Fruit fly (Drosophila melanogaster) whole organism, embryonic: ENCODE data around the gene CG13252.

ENCODE experiments used
- CG10462 ChIP-seq: fragments of 200-800 bp; sonication (Bioruptor generic); optimal IDR thresholded peaks from 2 replicates; lab custom pipeline; 2016; ENCODE audit warnings: missing biosample characterization, missing genetic modification characterization
- CG12659 ChIP-seq: fragments of 200-800 bp; sonication (Bioruptor generic); optimal IDR thresholded peaks from 3 replicates; lab custom pipeline; 2017; ENCODE audit warnings: mild to moderate bottlenecking, missing biosample characterization, missing genetic modification reagents, missing genetic modification characterization
- CG13296 ChIP-seq: fragments of 200-800 bp; sonication (Bioruptor generic); optimal IDR thresholded peaks from 3 replicates; lab custom pipeline; 2018; ENCODE audit warnings: missing biosample characterization, mild to moderate bottlenecking, missing genetic modification characterization
- CG13624 ChIP-seq: fragments of 200-800 bp; sonication (Bioruptor generic); optimal IDR thresholded peaks from 2 replicates; lab custom pipeline; 2016; ENCODE audit warnings: missing biosample characterization, missing genetic modification characterization
- CG14667 ChIP-seq: fragments of 200-800 bp; sonication (Bioruptor generic); IDR thresholded peaks from 2 replicates; pipeline ENCODE4 v1.3.6; 2022; ENCODE audit warnings: missing biosample characterization, missing genetic modification characterization
- CG15514 ChIP-seq: fragments of 200-800 bp; sonication (Bioruptor generic); optimal IDR thresholded peaks from 3 replicates; lab custom pipeline; 2017; ENCODE audit warnings: missing biosample characterization, missing genetic modification characterization, mild to moderate bottlenecking, moderate library complexity, missing genetic modification reagents
- CG18262 ChIP-seq: fragments of 200-800 bp; optimal IDR thresholded peaks from 3 replicates; lab custom pipeline; 2019; ENCODE audit warnings: missing biosample characterization, mild to moderate bottlenecking, missing genetic modification characterization, moderate library complexity
- CG34376 ChIP-seq: fragments of 200-800 bp; sonication (Bioruptor generic); optimal IDR thresholded peaks from 2 replicates; lab custom pipeline; 2018; ENCODE audit warnings: missing biosample characterization, mild to moderate bottlenecking, missing genetic modification characterization
- CG34422 ChIP-seq: fragments of 200-800 bp; sonication (Bioruptor generic); IDR thresholded peaks from 3 replicates; pipeline ENCODE4 v1.3.6; 2022; ENCODE audit warnings: missing biosample characterization, missing genetic modification characterization
- CG4328 ChIP-seq: fragments of 200-800 bp; sonication (Bioruptor generic); optimal IDR thresholded peaks from 3 replicates; lab custom pipeline; 2017; ENCODE audit warnings: missing biosample characterization, missing genetic modification reagents, missing genetic modification characterization
- CG5953 ChIP-seq: fragments of 200-800 bp; sonication (Bioruptor generic); IDR thresholded peaks from 2 replicates; pipeline ENCODE4 v1.3.6; 2022; ENCODE audit warnings: missing biosample characterization, missing genetic modification characterization
- CG6813 ChIP-seq: fragments of 200-800 bp; sonication (Bioruptor generic); optimal IDR thresholded peaks from 2 replicates; lab custom pipeline; 2017; ENCODE audit warnings: missing biosample characterization, missing genetic modification characterization, mild to moderate bottlenecking, moderate library complexity, missing genetic modification reagents
- CG7271 ChIP-seq: fragments of 200-800 bp; sonication (Bioruptor generic); optimal IDR thresholded peaks from 2 replicates; lab custom pipeline; 2018; ENCODE audit warnings: missing biosample characterization, mild to moderate bottlenecking, missing genetic modification characterization, moderate library complexity
- CG7372 ChIP-seq: fragments of 200-800 bp; sonication (Bioruptor generic); IDR thresholded peaks from 2 replicates; pipeline ENCODE4 v1.3.6; 2022; ENCODE audit warnings: missing biosample characterization, missing genetic modification characterization
- CG7963 ChIP-seq: fragments of 200-800 bp; sonication (Bioruptor generic); IDR thresholded peaks from 3 replicates; pipeline ENCODE4 v1.3.6; 2022; ENCODE audit warnings: missing biosample characterization, missing genetic modification characterization; ENCODE audit not compliant: partially characterized antibody
- CG8089 ChIP-seq: fragments of 200-800 bp; sonication (Bioruptor generic); optimal IDR thresholded peaks from 3 replicates; lab custom pipeline; 2016; ENCODE audit warnings: missing biosample characterization, missing genetic modification characterization
- CG8388 ChIP-seq: fragments of 200-800 bp; sonication (Bioruptor generic); optimal IDR thresholded peaks from 2 replicates; lab custom pipeline; 2019; ENCODE audit warnings: missing biosample characterization, mild to moderate bottlenecking, missing genetic modification characterization, moderate library complexity
- CG8944 ChIP-seq: fragments of 200-800 bp; sonication (Bioruptor generic); optimal IDR thresholded peaks from 3 replicates; lab custom pipeline; 2016; ENCODE audit warnings: missing biosample characterization, missing genetic modification characterization
- CG9817 ChIP-seq: fragments of 200-800 bp; sonication (Bioruptor generic); optimal IDR thresholded peaks from 2 replicates; lab custom pipeline; 2018; ENCODE audit warnings: missing biosample characterization, mild to moderate bottlenecking, missing genetic modification characterization, moderate library complexity
- CHES-1-like ChIP-seq: fragments of 200-800 bp; sonication (Bioruptor generic); optimal IDR thresholded peaks from 2 replicates; lab custom pipeline; 2016; ENCODE audit warnings: missing biosample characterization, missing genetic modification characterization
- D19A ChIP-seq: fragments of 200-800 bp; optimal IDR thresholded peaks from 3 replicates; lab custom pipeline; 2019; ENCODE audit warnings: missing biosample characterization, mild to moderate bottlenecking, missing genetic modification characterization, moderate library complexity
- Dip2 ChIP-seq: fragments of 200-800 bp; sonication (Bioruptor generic); IDR thresholded peaks from 2 replicates; pipeline ENCODE4 v1.3.6; 2022; ENCODE audit warnings: missing biosample characterization, missing genetic modification characterization
- H2.0 ChIP-seq: fragments of 200-800 bp; sonication (Bioruptor generic); IDR thresholded peaks from 2 replicates; pipeline ENCODE4 v1.3.6; 2022; ENCODE audit warnings: missing biosample characterization, missing genetic modification characterization
- Hey ChIP-seq: fragments of 200-800 bp; sonication (Bioruptor generic); optimal IDR thresholded peaks from 3 replicates; lab custom pipeline; 2018; ENCODE audit warnings: missing biosample characterization, mild to moderate bottlenecking, missing genetic modification characterization
- Hr51 ChIP-seq, 2 experiments: fragments of 200-800 bp; sonication (Bioruptor generic); optimal IDR thresholded peaks; 2 replicates in 1 of 2; 3 replicates in 1 of 2; lab custom pipeline; 2016 to 2018; ENCODE audit warnings: missing biosample characterization in 2 of 2, missing genetic modification characterization in 2 of 2, mild to moderate bottlenecking in 1 of 2, moderate library complexity in 1 of 2
- Myb ChIP-seq: fragments of 200-800 bp; sonication (Bioruptor generic); optimal IDR thresholded peaks from 2 replicates; lab custom pipeline; 2016; ENCODE audit warnings: missing biosample characterization, missing genetic modification characterization
- Nf-YA ChIP-seq: fragments of 200-800 bp; sonication (Bioruptor generic); IDR thresholded peaks from 2 replicates; pipeline ENCODE4 v1.3.6; 2022; ENCODE audit warnings: missing biosample characterization, missing genetic modification characterization
- Opbp ChIP-seq: fragments of 200-800 bp; sonication (Bioruptor generic); IDR thresholded peaks from 3 replicates; pipeline ENCODE4 v1.3.6; 2022; ENCODE audit warnings: missing biosample characterization, missing genetic modification characterization; ENCODE audit not compliant: partially characterized antibody
- Pdp1 ChIP-seq, 2 experiments: fragments of 200-800 bp; sonication (Bioruptor generic); optimal IDR thresholded peaks; 3 replicates each; lab custom pipeline; 2016; ENCODE audit warnings: missing biosample characterization in 2 of 2, missing genetic modification characterization in 2 of 2, mild to moderate bottlenecking in 1 of 2, moderate library complexity in 1 of 2
- Trl ChIP-seq, 3 experiments: fragments of >200 bp in 2 of 3; fragments of 200-800 bp in 1 of 3; sonication (Bioruptor generic) in 1 of 3; optimal IDR thresholded peaks; 2 replicates in 1 of 3; 3 replicates in 2 of 3; lab custom pipeline; 2016 to 2017; ENCODE audit warnings: missing biosample characterization in 1 of 3, missing genetic modification characterization in 1 of 3
- Xbp1 ChIP-seq: fragments of 200-800 bp; sonication (Bioruptor generic); optimal IDR thresholded peaks from 3 replicates; lab custom pipeline; 2016; ENCODE audit warnings: missing biosample characterization, mild to moderate bottlenecking, missing genetic modification characterization
- al ChIP-seq: fragments of 200-800 bp; sonication (Bioruptor generic); IDR thresholded peaks from 2 replicates; pipeline ENCODE4 v1.3.6; 2022; ENCODE audit warnings: missing biosample characterization, missing genetic modification characterization
- amos ChIP-seq: fragments of 200-800 bp; sonication (Bioruptor generic); IDR thresholded peaks from 2 replicates; pipeline ENCODE4 v1.3.6; 2022; ENCODE audit warnings: missing biosample characterization, missing genetic modification characterization; ENCODE audit not compliant: partially characterized antibody
- bbx ChIP-seq: fragments of 200-800 bp; sonication (Bioruptor generic); IDR thresholded peaks from 2 replicates; pipeline ENCODE4 v1.3.6; 2022; ENCODE audit warnings: missing biosample characterization, missing genetic modification characterization; ENCODE audit not compliant: partially characterized antibody
- crp ChIP-seq, 2 experiments: fragments of 200-800 bp; sonication (Bioruptor generic); optimal IDR thresholded peaks; 2 replicates in 1 of 2; 3 replicates in 1 of 2; lab custom pipeline; 2017; ENCODE audit warnings: missing biosample characterization in 2 of 2, missing genetic modification characterization in 2 of 2, mild to moderate bottlenecking in 1 of 2, moderate library complexity in 1 of 2
- fd102C ChIP-seq: fragments of 200-800 bp; sonication (Bioruptor generic); optimal IDR thresholded peaks from 2 replicates; lab custom pipeline; 2018; ENCODE audit warnings: missing biosample characterization, mild to moderate bottlenecking, missing genetic modification characterization, moderate library complexity
- fd96Cb ChIP-seq: fragments of 200-800 bp; sonication (Bioruptor generic); optimal IDR thresholded peaks from 2 replicates; lab custom pipeline; 2018; ENCODE audit warnings: missing biosample characterization, mild to moderate bottlenecking, missing genetic modification characterization, moderate library complexity
- gro ChIP-seq: fragments of 200-800 bp; sonication (Bioruptor generic); optimal IDR thresholded peaks from 2 replicates; lab custom pipeline; 2016; ENCODE audit warnings: missing biosample characterization, missing genetic modification characterization
- h ChIP-seq: fragments of >200 bp; optimal IDR thresholded peaks from 2 replicates; lab custom pipeline; 2017
- hb ChIP-seq: fragments of 200-800 bp; sonication (Bioruptor generic); IDR thresholded peaks from 3 replicates; pipeline ENCODE4 v1.3.6; 2022; ENCODE audit warnings: missing biosample characterization, missing genetic modification characterization; ENCODE audit not compliant: partially characterized antibody
- ind ChIP-seq: fragments of 200-800 bp; sonication (Bioruptor generic); optimal IDR thresholded peaks from 3 replicates; lab custom pipeline; 2016; ENCODE audit warnings: missing biosample characterization, missing genetic modification characterization
- lmd ChIP-seq: fragments of 200-800 bp; sonication (Bioruptor generic); IDR thresholded peaks from 2 replicates; pipeline ENCODE4 v1.3.6; 2022; ENCODE audit warnings: missing biosample characterization, missing genetic modification characterization
- mam ChIP-seq: fragments of 200-800 bp; sonication (Bioruptor generic); optimal IDR thresholded peaks from 3 replicates; lab custom pipeline; 2016; ENCODE audit warnings: missing biosample characterization, missing genetic modification characterization
- pnt ChIP-seq: fragments of 200-800 bp; sonication (Bioruptor generic); optimal IDR thresholded peaks from 3 replicates; lab custom pipeline; 2016; ENCODE audit warnings: missing biosample characterization, missing genetic modification characterization
- scrt ChIP-seq: fragments of 200-800 bp; sonication (Bioruptor generic); optimal IDR thresholded peaks from 2 replicates; lab custom pipeline; 2018; ENCODE audit warnings: missing biosample characterization, mild to moderate bottlenecking, missing genetic modification characterization, moderate library complexity
- sr ChIP-seq: fragments of 200-800 bp; sonication (Bioruptor generic); IDR thresholded peaks from 3 replicates; pipeline ENCODE4 v1.3.6; 2022; ENCODE audit warnings: missing biosample characterization, missing genetic modification characterization
- vfl ChIP-seq: fragments of 200-800 bp; sonication (Bioruptor generic); optimal IDR thresholded peaks from 2 replicates; lab custom pipeline; 2016; ENCODE audit warnings: missing biosample characterization, missing genetic modification characterization
- zen ChIP-seq: fragments of 200-800 bp; sonication (Bioruptor generic); optimal IDR thresholded peaks from 3 replicates; lab custom pipeline; 2018; ENCODE audit warnings: missing biosample characterization, mild to moderate bottlenecking, missing genetic modification characterization, moderate library complexity
- zen2 ChIP-seq: fragments of 200-800 bp; sonication (Bioruptor generic); IDR thresholded peaks from 3 replicates; pipeline ENCODE4 v1.3.6; 2022; ENCODE audit warnings: missing biosample characterization, missing genetic modification characterization; ENCODE audit not compliant: partially characterized antibody

Gene CG13252

dm6 chr3L:20785742-20786427 is 55.5 kb downstream of the CG13252 start, which contains the start of gene Pcif1 (continued):
- TF ChIP-seq CG15514 (GFP tag; lab: Kevin White, UChicago) (peak; percentile 75), CHES-1-like (GFP tag; lab: Kevin White, UChicago) (no peak), sr (GFP tag; lab: Robert Waterston, UW) (no peak), Dip2 (GFP tag; lab: Robert Waterston, UW) (no peak), zen (tag; lab: Kevin White, UChicago) (no peak), CG8089 (GFP tag; lab: Kevin White, UChicago) (no peak), CG12659 (GFP tag; lab: Kevin White, UChicago) (peak; percentile 61), crp (GFP tag; optimal IDR thresholded peaks at IDR 0.05; lab: Kevin White, UChicago) (no peak), CG18262 (tag; lab: Kevin White, UChicago) (no peak), lmd (GFP tag; lab: Robert Waterston, UW) (no peak), CG13296 (GFP tag; lab: Kevin White, UChicago) (peak; percentile 6), CG13624 (GFP tag; lab: Kevin White, UChicago) (no peak), CG4328 (GFP tag; lab: Kevin White, UChicago) (no peak), Trl (optimal IDR thresholded peaks at IDR 0.05; lab: Kevin White, UChicago) (no peak), Trl (GFP tag; optimal IDR thresholded peaks at IDR 0.05; lab: Kevin White, UChicago) (no peak), Myb (GFP tag; lab: Kevin White, UChicago) (no peak), Xbp1 (GFP tag; lab: Kevin White, UChicago) (no peak), CG34422 (peak; percentile 56; the same call in 2 of the 3 replicates), H2.0 (GFP tag; lab: Robert Waterston, UW) (no peak), mam (GFP tag; lab: Kevin White, UChicago) (no peak), Pdp1 (GFP tag; optimal IDR thresholded peaks at IDR 0.05; lab: Kevin White, UChicago) (peak in 1 of 2 experiments; percentile 81), CG10462 (GFP tag; lab: Kevin White, UChicago) (no peak), D19A (tag; lab: Kevin White, UChicago) (peak; percentile 72), CG34376 (GFP tag; lab: Kevin White, UChicago) (peak; percentile 32), CG6813 (GFP tag; lab: Kevin White, UChicago) (no peak), CG8388 (no peak), hb (GFP tag; lab: Robert Waterston, UW) (peak; percentile 98), fd96Cb (tag; lab: Kevin White, UChicago) (no peak), Nf-YA (GFP tag; lab: Robert Waterston, UW) (no peak), Hr51 (GFP tag; optimal IDR thresholded peaks at IDR 0.05; lab: Kevin White, UChicago) (no peak), ind (GFP tag; lab: Kevin White, UChicago) (no peak), Hey (tag; lab: Kevin White, UChicago) (no peak), bbx (GFP tag; lab: Robert Waterston, UW) (peak; percentile 100), gro (peak; percentile 33), CG5953 (GFP tag; lab: Robert Waterston, UW) (no peak), zen2 (GFP tag; lab: Robert Waterston, UW) (peak; percentile 99), CG14667 (GFP tag; lab: Robert Waterston, UW) (no peak), scrt (GFP tag; lab: Kevin White, UChicago) (no peak), pnt (GFP tag; lab: Kevin White, UChicago) (no peak), Opbp (GFP tag; lab: Robert Waterston, UW) (peak; percentile 99), fd102C (GFP tag; lab: Kevin White, UChicago) (no peak), CG9817 (no peak), CG7372 (GFP tag; lab: Robert Waterston, UW) (no peak), amos (GFP tag; lab: Robert Waterston, UW) (peak; percentile 100), al (GFP tag; lab: Robert Waterston, UW) (0 out of 2 replicates have a peak, but pooled peaks have one; percentile 18), h (no peak), CG7963 (GFP tag; lab: Robert Waterston, UW) (peak; percentile 99), vfl (no peak), CG8944 (GFP tag; lab: Kevin White, UChicago) (no peak), CG7271 (tag; lab: Kevin White, UChicago) (peak; percentile 65)
